Worm (Caenorhabditis elegans): ENCODE data around the gene K06G5.1.
A peak's percentile ranks its signal among the peaks of the same experiment; 100 is the strongest.

The K06G5.1 gene

DNA sequence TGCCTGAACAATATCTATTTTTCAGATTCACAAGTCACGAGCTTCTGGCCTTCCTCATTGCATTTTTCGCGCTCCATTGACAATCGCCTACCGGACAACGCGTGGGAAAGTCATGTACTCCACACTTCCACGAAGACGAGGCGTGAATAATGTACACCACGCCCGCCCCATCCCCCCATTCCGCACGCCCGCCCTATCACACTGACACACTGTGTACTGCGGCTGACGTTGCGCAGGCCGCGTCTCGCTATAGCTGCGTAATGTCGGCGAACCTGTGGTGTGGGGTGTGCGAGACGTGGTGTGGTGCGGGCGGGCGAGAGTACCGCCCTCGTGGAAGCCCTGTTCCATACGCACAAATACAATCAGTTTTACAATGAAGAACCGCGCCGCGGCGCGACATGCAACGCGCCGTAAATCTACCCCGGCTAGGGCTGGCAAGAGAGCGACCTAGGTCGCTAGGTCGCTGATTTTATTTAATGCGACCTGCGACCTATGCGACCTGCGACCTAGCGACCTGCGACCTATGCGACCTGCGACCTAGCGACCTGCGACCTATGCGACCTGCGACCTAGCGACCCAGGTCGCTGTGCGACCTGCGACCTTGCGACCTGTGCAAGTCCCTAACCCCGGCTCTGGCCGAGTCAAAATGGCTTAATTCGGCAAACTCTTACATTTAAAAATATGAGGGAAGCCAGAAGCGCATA lies 21.5 kb downstream of the K06G5.1 start:
- no peak for TF ChIP-seq hlh-13 (GFP tag; optimal IDR thresholded peaks at IDR 0.05)
- no peak for TF ChIP-seq elt-2 (tag; optimal IDR thresholded peaks at IDR 0.05)
- TF ChIP-seq fkh-6 (tag; optimal IDR thresholded peaks at IDR 0.05), result no peak
- TF ChIP-seq gmeb-2 (tag; optimal IDR thresholded peaks at IDR 0.05), result no peak
- no peak for TF ChIP-seq Y22D7AL.16 (tag; optimal IDR thresholded peaks at IDR 0.05)
- TF ChIP-seq ceh-6 (GFP tag; optimal IDR thresholded peaks at IDR 0.05), result no peak
- TF ChIP-seq hlh-6 (tag; optimal IDR thresholded peaks at IDR 0.05), result no peak
- no peak for TF ChIP-seq ceh-48 (tag; optimal IDR thresholded peaks at IDR 0.05)
- no peak for TF ChIP-seq odd-2 (tag; optimal IDR thresholded peaks at IDR 0.05)
- no peak for TF ChIP-seq ztf-16 (tag; optimal IDR thresholded peaks at IDR 0.05)
- TF ChIP-seq tbx-2 (tag; optimal IDR thresholded peaks at IDR 0.05), result no peak
- no peak for TF ChIP-seq tbx-7 (tag; optimal IDR thresholded peaks at IDR 0.05)
- TF ChIP-seq zip-5 (tag; optimal IDR thresholded peaks at IDR 0.05), result no peak
- no peak for TF ChIP-seq K09A11.1 (tag; optimal IDR thresholded peaks at IDR 0.05; ENCODE audit: insufficient read depth)
- no peak for TF ChIP-seq pros-1 (tag; optimal IDR thresholded peaks at IDR 0.05)
- TF ChIP-seq ceh-31 (tag; optimal IDR thresholded peaks at IDR 0.05), result no peak
- no peak for TF ChIP-seq syd-9 (tag; optimal IDR thresholded peaks at IDR 0.05)
- TF ChIP-seq hlh-30 (tag; optimal IDR thresholded peaks at IDR 0.05; ENCODE audit: insufficient read depth), result no peak

DNA sequence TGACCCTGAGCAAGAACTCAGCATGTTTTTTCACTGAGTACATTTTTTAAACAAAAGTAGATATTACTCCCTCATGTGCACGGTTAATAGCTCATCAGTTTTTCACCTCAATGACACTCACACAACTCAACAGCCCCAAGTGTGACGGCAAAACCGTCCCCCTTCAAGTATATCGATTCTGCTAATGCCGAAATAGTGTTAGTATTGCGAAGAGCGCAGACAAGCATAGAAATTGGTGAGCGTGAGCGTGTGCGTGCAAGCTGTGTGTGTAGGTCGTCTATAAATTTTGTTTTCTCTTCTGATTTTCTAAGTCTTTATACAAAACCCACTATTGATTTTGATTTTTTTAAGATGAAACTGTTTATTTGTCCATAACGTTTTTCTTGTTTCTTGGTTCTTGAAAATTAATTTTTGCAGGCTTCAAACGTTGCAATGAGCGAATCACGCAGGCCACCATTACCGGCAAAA lies 23.6 kb downstream of the K06G5.1 start, which contains the start of gene K04C1.2:
Gene K04C1.2, plus strand, starts transcription at position 418 of the 468 bp plus-strand sequence.
- TF ChIP-seq hlh-6 (tag; optimal IDR thresholded peaks at IDR 0.05) (no peak), sox-4 (tag; optimal IDR thresholded peaks at IDR 0.05) (no peak), sdc-2 (tag; optimal IDR thresholded peaks at IDR 0.05) (no peak), unc-86 (tag; optimal IDR thresholded peaks at IDR 0.05) (no peak), nfya-1 (tag; optimal IDR thresholded peaks at IDR 0.05) (peak; percentile 21), ceh-31 (tag; optimal IDR thresholded peaks at IDR 0.05) (peak; percentile 37), ceh-48 (tag; optimal IDR thresholded peaks at IDR 0.05) (peak; percentile 73), ceh-9 (tag; optimal IDR thresholded peaks at IDR 0.05) (no peak), ref-2 (tag; optimal IDR thresholded peaks at IDR 0.05) (peak; percentile 18)

DNA sequence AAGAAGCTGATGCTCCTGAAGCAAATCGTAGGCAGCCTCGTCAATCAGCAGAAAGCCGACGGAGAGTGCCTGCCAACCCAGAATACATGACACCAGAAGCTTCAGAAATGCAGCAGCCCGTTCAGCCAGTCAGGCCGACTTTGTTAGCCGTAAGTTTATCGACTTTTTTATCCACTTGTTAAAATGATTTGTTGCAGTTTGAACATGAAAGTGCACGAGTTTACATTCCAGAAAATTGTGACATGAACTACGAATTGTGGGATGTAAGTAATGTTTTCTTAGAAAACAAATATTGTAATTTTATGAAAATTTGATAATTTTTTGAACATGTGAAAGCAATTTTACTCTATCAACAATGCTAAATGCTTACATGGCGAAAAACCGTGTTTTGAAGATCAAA lies 25.4 kb downstream of the K06G5.1 start:
- TF ChIP-seq ceh-9 (tag; optimal IDR thresholded peaks at IDR 0.05) (no peak), ceh-6 (GFP tag; optimal IDR thresholded peaks at IDR 0.05) (no peak), pros-1 (tag; optimal IDR thresholded peaks at IDR 0.05) (no peak), hlh-13 (GFP tag; optimal IDR thresholded peaks at IDR 0.05) (no peak), ttx-3 (tag; optimal IDR thresholded peaks at IDR 0.05) (no peak), lin-11 (tag; optimal IDR thresholded peaks at IDR 0.05) (no peak), ztf-16 (tag; optimal IDR thresholded peaks at IDR 0.05) (no peak), ceh-2 (tag; optimal IDR thresholded peaks at IDR 0.05) (no peak), zip-5 (tag; optimal IDR thresholded peaks at IDR 0.05) (no peak), ahr-1 (tag; optimal IDR thresholded peaks at IDR 0.05) (no peak), mec-3 (tag; optimal IDR thresholded peaks at IDR 0.05; ENCODE audit: borderline replicate concordance) (no peak), rnt-1 (tag; optimal IDR thresholded peaks at IDR 0.05) (no peak), hlh-30 (tag; optimal IDR thresholded peaks at IDR 0.05; ENCODE audit: insufficient read depth) (no peak), eyg-1 (tag; optimal IDR thresholded peaks at IDR 0.05) (no peak), ref-2 (tag; optimal IDR thresholded peaks at IDR 0.05) (no peak), T23F11.4 (GFP tag; optimal IDR thresholded peaks at IDR 0.05) (no peak), ceh-18 (tag; optimal IDR thresholded peaks at IDR 0.05) (no peak), pag-3 (tag; optimal IDR thresholded peaks at IDR 0.05; ENCODE audit: borderline replicate concordance) (no peak), hlh-8 (tag; optimal IDR thresholded peaks at IDR 0.05) (no peak), odd-2 (tag; optimal IDR thresholded peaks at IDR 0.05) (no peak)

DNA sequence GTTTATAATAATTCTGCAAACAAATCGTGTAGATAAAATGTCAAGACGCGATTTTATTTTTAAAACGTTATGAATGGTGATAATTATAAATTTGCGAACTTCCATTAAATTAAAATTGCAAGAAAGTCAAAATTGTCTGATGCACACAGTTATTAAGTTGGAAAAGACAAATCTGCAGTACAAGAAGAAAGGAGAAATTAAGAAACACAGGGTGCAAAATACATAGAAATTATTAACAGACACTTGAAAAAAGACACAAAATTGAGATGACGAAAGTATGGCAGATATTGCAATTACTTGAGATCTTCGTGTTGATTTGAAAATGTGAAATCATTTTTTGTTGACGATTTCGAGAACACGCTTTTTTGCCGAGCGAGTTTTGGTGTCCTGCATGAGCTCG lies 26.8 kb downstream of the K06G5.1 start:
- TF ChIP-seq ceh-9 (tag; optimal IDR thresholded peaks at IDR 0.05), result no peak
- no peak for TF ChIP-seq zip-5 (tag; optimal IDR thresholded peaks at IDR 0.05)
- TF ChIP-seq Y22D7AL.16 (tag; optimal IDR thresholded peaks at IDR 0.05), result no peak
- TF ChIP-seq ceh-31 (tag; optimal IDR thresholded peaks at IDR 0.05), result no peak
- no peak for TF ChIP-seq ceh-14 (tag; optimal IDR thresholded peaks at IDR 0.05)
- no peak for TF ChIP-seq npax-4 (tag; optimal IDR thresholded peaks at IDR 0.05)
- no peak for TF ChIP-seq gmeb-2 (tag; optimal IDR thresholded peaks at IDR 0.05)
- no peak for TF ChIP-seq ceh-18 (tag; optimal IDR thresholded peaks at IDR 0.05)
- TF ChIP-seq elt-2 (tag; optimal IDR thresholded peaks at IDR 0.05), result no peak
- TF ChIP-seq hlh-30 (tag; optimal IDR thresholded peaks at IDR 0.05; ENCODE audit: insufficient read depth), result no peak
- no peak for TF ChIP-seq lim-6 (tag; optimal IDR thresholded peaks at IDR 0.05)
- no peak for TF ChIP-seq dve-1 (tag; optimal IDR thresholded peaks at IDR 0.05)
- TF ChIP-seq rnt-1 (tag; optimal IDR thresholded peaks at IDR 0.05), result no peak
- no peak for TF ChIP-seq tbx-2 (tag; optimal IDR thresholded peaks at IDR 0.05)
- TF ChIP-seq dmd-4 (tag; optimal IDR thresholded peaks at IDR 0.05; ENCODE audit: borderline replicate concordance), result no peak
- TF ChIP-seq ref-2 (tag; optimal IDR thresholded peaks at IDR 0.05), result no peak
- TF ChIP-seq unc-86 (tag; optimal IDR thresholded peaks at IDR 0.05), result no peak
- no peak for TF ChIP-seq eyg-1 (tag; optimal IDR thresholded peaks at IDR 0.05)
